Fruit fly (Drosophila melanogaster) ovary, adult (tissue): Measurements from ENCODE around the gene Acp65Aa.

Source experiments
- CG17801 ChIP-seq: fragments of 200-800 bp; optimal IDR thresholded peaks from 2 replicates; lab custom pipeline; 2019; ENCODE audit warnings: missing biosample characterization, mild to moderate bottlenecking, missing genetic modification characterization, moderate library complexity; ENCODE audit not compliant: partially characterized antibody

Gene Acp65Aa

DNA sequence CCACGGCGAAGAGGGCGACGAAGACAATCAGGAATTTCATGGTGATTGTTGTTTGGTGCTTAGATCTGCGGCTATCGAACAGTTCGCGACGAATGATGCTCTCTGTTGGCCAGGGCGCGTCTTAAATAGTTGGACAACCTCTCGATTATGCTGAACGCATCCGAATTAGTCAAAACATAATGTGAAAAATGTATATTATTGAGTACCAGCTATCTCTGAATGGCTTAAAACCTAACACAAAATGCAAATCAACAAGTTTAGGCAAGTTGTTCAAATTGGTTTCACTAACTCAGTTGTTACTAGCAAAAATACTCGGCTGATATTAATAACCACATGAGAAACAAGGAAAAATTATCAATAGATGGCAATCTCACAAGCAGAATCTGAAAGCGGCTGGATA lies 17.4 kb downstream of the Acp65Aa start, which contains the start of gene Lcp65Ag1:
Gene Lcp65Ag1 (minus strand): TSS at position 101 of the 400 bp plus-strand sequence.
- TF ChIP-seq CG17801 (GFP tag; lab: Kevin White, UChicago), result no peak

DNA sequence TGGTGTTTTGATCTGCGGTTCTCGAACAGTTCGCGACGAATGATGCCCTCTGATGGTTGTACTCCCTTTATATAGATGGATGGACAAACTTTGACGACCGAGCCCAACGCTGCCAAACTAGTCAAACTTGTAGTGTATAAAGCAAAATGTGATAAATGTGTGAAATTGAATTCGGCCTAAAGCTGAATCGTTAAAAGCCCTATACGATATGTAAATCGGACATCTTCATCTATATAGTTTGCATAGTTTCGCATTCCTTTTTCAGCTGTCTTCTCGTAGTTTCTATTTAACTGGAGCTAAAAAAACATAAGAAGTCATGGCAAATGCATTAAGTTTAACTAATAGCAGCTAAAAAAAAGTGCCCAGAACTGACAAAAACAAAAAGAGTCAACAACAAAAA lies 19.0 kb downstream of the Acp65Aa start, which contains the start of gene Lcp65Ag2:
Gene Lcp65Ag2 (minus strand): TSS at position 48 of the 400 bp plus-strand sequence.
- no peak for TF ChIP-seq CG17801 (GFP tag; lab: Kevin White, UChicago)

DNA sequence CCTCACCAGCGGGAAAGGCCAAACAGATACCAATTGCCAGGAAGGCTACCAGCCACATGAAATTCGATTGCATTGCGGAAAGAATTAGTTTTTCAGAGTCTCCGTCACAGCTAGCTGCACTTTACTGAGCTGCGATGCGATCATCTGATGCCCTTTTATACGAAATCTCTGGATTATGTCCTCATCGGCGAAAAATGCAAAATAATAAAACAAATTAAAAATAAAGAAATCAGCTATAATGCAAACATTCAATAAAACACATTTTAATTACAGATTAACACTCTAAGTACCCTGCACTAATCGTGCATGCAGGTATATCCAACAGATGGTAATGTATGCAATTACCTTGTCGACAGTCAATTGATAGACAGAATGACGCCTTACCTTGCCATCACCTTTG lies 20.5 kb downstream of the Acp65Aa start, which contains the start of gene Cpr65Au:
Gene Cpr65Au (minus strand): TSS at position 101 of the 400 bp plus-strand sequence.
- no peak for TF ChIP-seq CG17801 (GFP tag; lab: Kevin White, UChicago)

DNA sequence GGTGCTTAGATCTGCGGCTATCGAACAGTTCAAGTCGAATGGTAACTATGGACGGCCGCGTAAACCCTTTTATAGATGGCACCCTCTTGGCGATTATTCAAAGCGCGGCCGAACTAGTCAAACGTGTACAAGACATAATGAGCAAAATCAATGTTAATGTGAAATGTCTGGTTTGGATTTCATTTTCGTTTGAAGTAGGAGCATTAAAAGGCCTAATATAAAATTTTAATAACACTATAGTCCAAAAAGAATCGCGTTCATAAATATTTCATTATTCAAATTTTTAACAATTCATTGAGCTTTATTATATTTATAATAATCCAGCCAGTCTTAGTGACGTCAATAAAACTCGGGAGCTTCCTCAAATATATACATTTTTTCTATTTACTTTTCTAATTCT lies 21.6 kb downstream of the Acp65Aa start, which contains the start of gene Lcp65Ag3:
Gene Lcp65Ag3 (minus strand): TSS at position 46 of the 400 bp plus-strand sequence.
- no peak for TF ChIP-seq CG17801 (GFP tag; lab: Kevin White, UChicago)

DNA sequence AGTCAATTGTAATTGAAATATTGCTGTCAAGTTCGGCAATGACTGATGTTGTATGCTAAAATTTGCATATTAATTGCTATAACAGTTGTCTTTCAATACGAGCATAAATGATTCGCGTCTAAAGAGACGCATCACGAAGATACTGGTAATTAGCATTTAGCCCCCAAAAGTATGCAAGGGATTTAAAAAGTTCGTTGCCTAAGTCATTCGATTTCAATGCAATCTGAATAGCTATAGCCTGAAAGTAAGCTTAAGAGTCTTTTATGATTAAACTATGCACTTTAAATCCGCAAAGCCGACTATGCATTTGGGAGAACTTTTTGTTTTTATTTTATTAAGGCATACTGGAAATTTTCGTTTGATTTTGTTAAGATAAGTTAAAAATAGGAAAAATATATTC lies 23.0 kb downstream of the Acp65Aa start:
- no peak for TF ChIP-seq CG17801 (GFP tag; lab: Kevin White, UChicago)

DNA sequence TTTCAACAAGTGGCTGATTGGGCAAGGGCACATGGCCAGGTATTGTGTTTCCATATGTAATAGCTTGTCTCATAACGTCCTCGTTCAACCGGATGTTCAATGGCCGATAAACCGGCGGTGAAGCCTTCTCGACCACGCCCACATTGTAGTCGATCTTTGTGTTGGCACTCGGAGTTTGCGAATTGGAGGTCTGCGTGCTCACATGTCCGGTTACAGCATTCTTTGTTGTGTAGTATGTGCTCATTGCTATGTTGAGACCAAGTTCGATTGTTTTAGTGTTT lies 27.2 kb downstream of the Acp65Aa start:
- TF ChIP-seq CG17801 (GFP tag; lab: Kevin White, UChicago), result no peak

DNA sequence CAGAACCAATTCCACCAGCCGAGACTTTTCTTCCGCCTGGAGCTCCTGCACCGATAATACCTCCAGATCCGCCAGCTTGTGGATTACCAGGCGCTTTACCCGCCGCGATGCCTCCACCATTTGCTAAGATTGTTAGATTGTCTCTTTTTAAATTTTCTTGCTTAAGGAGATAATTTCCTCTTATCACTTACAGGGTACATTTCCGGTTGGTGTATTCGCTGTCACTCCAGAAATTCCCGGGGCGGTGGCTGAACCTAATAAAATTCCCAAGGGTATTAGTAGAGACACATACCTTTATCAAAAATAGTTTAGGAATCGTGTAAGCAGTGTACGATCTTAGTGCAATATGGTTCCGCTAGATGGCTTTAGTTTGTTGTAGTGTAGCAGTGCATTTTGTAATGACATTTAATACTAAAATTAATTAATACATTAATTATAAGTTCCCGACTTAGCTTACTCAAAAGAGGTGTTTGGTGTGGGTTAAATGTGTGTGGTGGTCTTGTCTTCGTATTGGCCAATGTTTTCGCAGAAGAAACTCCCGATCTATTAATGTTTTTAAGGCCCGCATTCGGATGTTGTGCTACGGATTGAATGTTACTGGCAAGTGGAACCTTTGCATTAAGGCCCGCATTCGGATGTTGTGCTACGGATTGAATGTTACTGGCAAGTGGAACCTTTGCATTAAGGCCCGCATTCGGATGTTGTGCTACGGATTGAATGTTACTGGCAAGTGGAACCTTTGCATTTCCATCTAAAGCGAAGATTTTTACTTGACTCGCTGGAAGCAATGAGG lies 27.7 kb downstream of the Acp65Aa start:
- TF ChIP-seq CG17801 (GFP tag; lab: Kevin White, UChicago), result no peak

DNA sequence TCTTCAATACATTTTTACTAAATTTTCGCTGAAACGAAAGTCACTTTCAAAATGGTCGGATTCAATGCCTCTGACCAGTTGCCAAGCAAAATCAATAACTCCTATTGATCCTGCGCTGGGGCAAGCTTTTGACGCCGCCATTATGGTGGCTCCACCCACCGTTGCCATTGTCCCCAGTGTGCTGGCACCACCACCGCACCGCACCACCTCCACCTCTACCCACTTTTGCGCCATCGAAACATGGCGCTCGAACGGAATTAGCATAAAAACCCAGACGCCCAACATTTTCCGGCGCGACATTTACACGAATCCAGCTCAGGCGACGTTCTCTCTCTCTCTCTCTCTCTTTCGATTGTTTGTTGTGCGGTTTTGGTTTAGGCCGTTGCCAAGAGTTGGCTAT lies 35.7 kb downstream of the Acp65Aa start:
- no peak for TF ChIP-seq CG17801 (GFP tag; lab: Kevin White, UChicago)

DNA sequence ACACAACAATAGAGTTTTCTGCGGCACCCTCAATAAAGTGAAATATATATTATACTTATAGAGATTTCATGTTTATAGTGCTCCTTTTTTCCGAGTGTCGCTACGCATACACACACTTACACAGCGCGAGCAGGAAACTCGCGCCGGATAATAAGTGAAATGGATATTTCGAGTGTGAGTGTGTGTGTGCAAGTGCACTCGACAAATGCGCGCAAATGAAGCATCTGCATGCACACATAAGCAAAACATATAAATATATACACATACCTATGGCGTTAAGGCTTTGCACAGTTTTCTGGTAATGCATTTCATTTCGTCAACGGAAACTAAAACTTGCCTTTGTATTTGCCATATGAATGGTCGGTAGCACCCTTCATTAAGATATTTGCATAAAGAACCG lies 37.0 kb downstream of the Acp65Aa start:
- TF ChIP-seq CG17801 (GFP tag; lab: Kevin White, UChicago), result no peak

DNA sequence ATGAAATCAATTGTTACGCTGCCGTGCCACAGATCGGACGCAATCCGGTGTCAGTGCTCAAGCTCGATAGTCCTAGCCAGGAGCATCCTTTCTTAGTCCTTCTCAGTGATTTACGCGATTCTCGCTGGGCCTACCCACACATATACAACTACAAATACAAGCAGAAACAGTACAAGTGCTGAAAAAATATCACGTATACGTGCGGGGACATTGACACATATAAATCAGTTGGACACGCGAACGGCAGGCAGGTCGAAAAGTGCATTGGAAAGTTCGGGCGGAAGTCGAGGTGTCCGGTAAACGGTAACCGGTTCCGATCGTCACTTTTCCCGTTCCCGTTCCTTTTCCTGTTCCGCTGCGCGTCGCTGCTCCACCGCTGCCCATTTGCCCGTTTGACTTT lies 41.1 kb downstream of the Acp65Aa start:
- no peak for TF ChIP-seq CG17801 (GFP tag; lab: Kevin White, UChicago)

DNA sequence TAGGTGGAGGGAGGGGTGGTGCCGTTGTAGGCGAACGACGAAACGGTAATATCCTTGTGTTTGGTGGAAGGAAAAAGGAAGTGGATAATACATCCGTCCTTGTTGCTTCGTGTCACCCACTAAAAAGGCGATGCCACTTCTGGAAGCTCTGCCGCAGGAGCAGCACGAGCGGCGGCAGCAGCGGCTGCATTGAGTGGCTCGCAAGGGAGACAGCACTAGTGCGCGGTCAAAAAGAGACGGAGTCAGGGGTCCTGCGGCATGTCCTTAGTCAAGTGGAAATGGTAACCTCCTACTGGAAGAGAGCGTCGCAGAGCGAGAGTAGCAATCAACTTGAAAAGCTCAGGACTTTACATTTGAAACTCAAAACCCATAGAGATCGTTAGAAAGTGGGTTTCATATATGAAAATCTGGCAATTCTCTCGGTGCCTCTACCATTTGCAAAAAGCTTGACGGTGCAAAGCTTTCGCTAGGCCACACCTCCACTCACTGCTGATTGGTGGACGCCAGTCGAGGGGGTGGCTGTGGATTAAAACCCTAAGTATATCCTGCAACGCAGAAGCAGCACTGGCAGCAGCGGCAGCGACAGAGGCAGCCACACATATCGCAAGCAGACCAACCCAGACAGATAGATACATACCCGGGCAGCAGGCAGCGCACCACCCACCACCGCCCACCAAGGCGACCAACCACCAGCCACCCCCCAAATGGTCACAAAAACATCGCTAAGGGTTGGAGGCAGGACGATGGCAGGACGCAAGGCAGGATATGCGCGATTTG lies 41.7 kb downstream of the Acp65Aa start:
- TF ChIP-seq CG17801 (GFP tag; lab: Kevin White, UChicago), result no peak

DNA sequence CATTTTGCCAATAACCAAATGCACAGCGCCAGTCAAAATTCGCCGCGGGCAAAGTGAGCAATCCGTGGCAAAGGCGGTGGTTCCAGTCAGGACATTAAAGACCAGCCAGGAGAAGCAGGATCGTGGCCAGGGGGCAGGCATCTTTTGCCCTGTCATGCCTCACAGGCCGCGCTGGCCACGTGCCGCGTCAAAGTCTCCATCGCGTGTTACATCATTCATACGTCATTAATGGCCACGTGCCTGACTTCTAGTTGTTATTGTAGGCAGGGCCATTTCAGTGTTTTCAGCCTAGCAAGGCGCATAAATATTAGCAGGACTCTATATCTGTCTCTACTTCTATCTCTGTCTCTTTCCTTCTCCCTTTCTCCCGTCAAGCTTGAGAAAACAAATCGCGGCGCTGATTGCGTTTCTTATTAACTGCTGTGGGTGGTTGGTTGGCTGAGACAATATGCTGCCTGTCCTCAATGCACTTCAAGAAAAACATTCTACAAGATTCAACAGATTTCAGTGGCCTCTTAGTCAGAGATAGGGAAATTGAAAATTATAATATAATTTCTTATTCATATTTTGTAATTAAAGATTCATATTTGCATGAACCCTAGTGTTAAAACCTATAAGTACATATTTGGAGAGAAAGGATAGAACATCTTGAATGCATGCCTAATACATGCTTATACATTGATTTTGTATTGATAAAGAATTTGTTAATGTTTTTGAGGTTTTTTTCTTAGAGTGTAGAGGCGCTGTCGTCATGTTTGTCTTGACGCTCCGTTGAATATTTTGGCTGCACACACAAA lies 44.1 kb downstream of the Acp65Aa start:
- no peak for TF ChIP-seq CG17801 (GFP tag; lab: Kevin White, UChicago)

DNA sequence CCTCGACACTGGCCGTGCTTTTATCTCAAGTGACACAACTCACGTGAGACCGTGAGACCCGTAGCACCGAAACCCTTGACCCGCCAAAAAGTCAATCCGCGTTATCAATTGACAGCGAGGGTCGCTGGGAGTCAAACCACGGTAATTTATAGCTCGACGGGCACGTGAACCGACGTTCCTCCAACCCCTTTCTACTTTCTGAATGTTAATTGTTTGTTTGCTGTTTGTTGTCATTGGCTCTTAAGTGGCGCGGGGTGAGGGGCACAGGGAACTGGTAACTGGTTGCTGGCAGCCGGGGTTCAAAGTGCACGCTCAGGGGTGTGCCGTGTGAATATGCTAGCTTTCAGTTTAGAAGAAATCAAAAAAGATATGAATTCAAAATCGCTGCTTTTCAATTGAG lies 45.8 kb downstream of the Acp65Aa start:
- no peak for TF ChIP-seq CG17801 (GFP tag; lab: Kevin White, UChicago)

DNA sequence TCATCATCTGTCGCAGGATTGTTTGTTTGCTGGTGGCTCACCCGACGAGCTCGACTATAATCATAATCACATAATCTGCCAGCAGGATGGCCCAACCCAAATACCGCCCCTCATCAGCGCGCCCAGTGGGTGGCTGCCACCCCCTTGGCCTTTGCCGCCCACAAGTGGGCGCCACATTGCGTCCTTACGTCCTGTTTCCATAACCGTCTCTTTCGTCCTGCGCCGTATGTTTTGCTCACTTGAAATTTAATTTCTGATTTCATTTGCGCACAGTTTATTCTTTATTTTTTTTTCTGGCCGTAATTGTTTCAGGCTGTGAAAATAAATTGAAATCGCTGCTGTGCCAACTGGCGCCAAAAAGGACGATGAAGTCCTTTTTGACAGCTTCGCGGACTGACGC lies 47.1 kb downstream of the Acp65Aa start:
- no peak for TF ChIP-seq CG17801 (GFP tag; lab: Kevin White, UChicago)

DNA sequence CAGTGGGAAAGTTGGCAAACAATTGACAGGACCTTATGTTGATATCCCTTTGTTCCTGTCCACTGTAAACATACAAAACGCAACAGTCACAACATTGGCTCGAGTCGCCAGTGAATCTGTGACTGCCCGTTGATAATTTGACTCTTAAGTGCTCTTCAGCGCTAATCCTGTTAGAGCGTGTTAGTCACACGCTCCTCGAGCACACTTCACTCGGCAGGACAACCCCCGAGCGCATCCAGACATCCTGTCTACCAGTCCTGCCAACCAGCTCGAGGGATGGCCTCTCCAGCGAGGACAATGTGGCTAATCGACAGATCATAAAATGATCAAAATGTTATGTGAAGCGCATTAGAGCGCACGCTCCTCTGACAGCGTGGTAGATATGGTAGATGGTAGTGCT lies 48.0 kb downstream of the Acp65Aa start:
- TF ChIP-seq CG17801 (GFP tag; lab: Kevin White, UChicago), result no peak
